Worm (Caenorhabditis elegans): ENCODE data around the gene tac-1.

Gene tac-1

ce11 chrII:14703232-14703926, 50.3 kb downstream of the tac-1 start:
- TF ChIP-seq nhr-2 (tag; optimal IDR thresholded peaks at IDR 0.05) = no peak
- TF ChIP-seq drap-1 (GFP tag; optimal IDR thresholded peaks at IDR 0.05) = no peak
- TF ChIP-seq ces-1 (GFP tag; optimal IDR thresholded peaks at IDR 0.05) = no peak
- no peak for TF ChIP-seq unc-62 (GFP tag; optimal IDR thresholded peaks at IDR 0.05)
- TF ChIP-seq zip-8 (tag; optimal IDR thresholded peaks at IDR 0.05) = no peak
- peak; percentile 55 for TF ChIP-seq elt-1 (tag; optimal IDR thresholded peaks at IDR 0.05; ENCODE audit: borderline replicate concordance, insufficient read depth)
- TF ChIP-seq flh-1 (GFP tag; optimal IDR thresholded peaks at IDR 0.05) = no peak
- no peak for TF ChIP-seq nhr-76 (tag; optimal IDR thresholded peaks at IDR 0.05)
- TF ChIP-seq ztf-11 (tag; optimal IDR thresholded peaks at IDR 0.05) = no peak
- TF ChIP-seq mep-1 (tag; optimal IDR thresholded peaks at IDR 0.05) = no peak
- peak; percentile 64 for TF ChIP-seq blmp-1 (tag; optimal IDR thresholded peaks at IDR 0.05)
- TF ChIP-seq cnd-1 (tag; optimal IDR thresholded peaks at IDR 0.05) = no peak
- TF ChIP-seq pha-4 (tag; optimal IDR thresholded peaks at IDR 0.05) = no peak
- no peak for TF ChIP-seq unc-39 (tag; optimal IDR thresholded peaks at IDR 0.05)

All from whole organism, mixed stage, embryonic.